Worm (Caenorhabditis elegans) whole organism, midembryonic: ENCODE results near the gene Y71H2AM.3.

Experiments
- klf-2 ChIP-seq: fragments of 200-800 bp; sonication (Bioruptor generic); conservative IDR thresholded peaks from 2 replicates; pipeline ENCODE4 v1.3.6; 2022; ENCODE audit warnings: missing genetic modification reagents, missing genetic modification characterization, missing compliant biosample characterization
- med-1 ChIP-seq: sonication (generic microtip); optimal IDR thresholded peaks from 2 replicates; lab custom pipeline; 2017; ENCODE audit warnings: missing genetic modification characterization, mild to moderate bottlenecking, missing compliant biosample characterization, antibody characterized with exemption, missing genetic modification reagents; ENCODE audit not compliant: insufficient read depth
- ztf-23 ChIP-seq: fragments of 200-800 bp; sonication (Bioruptor generic); IDR thresholded peaks from 2 replicates; pipeline ENCODE4 v1.3.6; 2022; ENCODE audit warnings: missing genetic modification reagents, missing genetic modification characterization, missing compliant biosample characterization

DNA sequence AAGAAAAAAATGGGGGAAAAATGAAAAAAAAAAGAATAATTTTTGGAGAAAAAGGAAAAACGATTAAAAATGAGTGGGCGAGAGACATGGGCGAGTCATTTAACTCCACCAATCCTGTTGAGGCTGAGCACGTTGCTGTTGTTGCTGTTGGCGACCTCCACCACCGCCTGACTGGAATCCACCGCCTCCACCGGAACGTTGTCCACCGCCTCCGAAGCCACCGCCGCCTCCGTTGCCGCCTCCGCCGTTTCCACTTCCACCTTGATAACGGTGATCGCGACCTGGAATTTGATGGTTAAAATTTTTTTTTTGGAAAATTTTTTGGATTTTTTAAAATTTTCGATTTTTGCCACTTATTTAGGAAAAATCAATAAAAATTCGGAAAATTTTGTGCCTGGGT is 34.5 kb upstream of the Y71H2AM.3 start:
- TF ChIP-seq klf-2 (no peak), med-1 (no peak), ztf-23 (GFP tag; lab: Robert Waterston, UW) (no peak)
